Worm (Caenorhabditis elegans) whole organism, L4 larva: ENCODE data around the gene F52E1.2.

Source experiments
- ZK546.5 ChIP-seq, 2 experiments: sonication (generic microtip); optimal IDR thresholded peaks; 2 replicates each; lab custom pipeline; 2017; ENCODE audit warnings: missing biosample characterization in 2 of 2, missing genetic modification characterization in 2 of 2
- aha-1 ChIP-seq: fragments of 150-350 bp; peaks from one replicate; lab custom pipeline; 2014; ENCODE audit warnings: missing biosample characterization, missing genetic modification characterization
- ama-1 ChIP-seq: fragments of 150-350 bp; optimal IDR thresholded peaks from 2 replicates; lab custom pipeline; 2014; ENCODE audit warnings: inconsistent platforms, mixed read lengths
- ceh-82 ChIP-seq: sonication (generic microtip); optimal IDR thresholded peaks from 2 replicates; lab custom pipeline; 2017; ENCODE audit warnings: missing biosample characterization, missing genetic modification characterization
- dmd-6 ChIP-seq: fragments of 200-800 bp; sonication (Bioruptor generic); IDR thresholded peaks from 2 replicates; pipeline ENCODE4 v1.3.6; 2022; ENCODE audit warnings: missing genetic modification reagents, missing genetic modification characterization, missing compliant biosample characterization
- hmg-1.1 ChIP-seq: fragments of 200-800 bp; sonication (Bioruptor generic); IDR thresholded peaks from 2 replicates; pipeline ENCODE4 v1.3.6; 2022; ENCODE audit warnings: missing genetic modification reagents, missing genetic modification characterization, missing compliant biosample characterization
- lin-13 ChIP-seq: fragments of 150-350 bp; optimal IDR thresholded peaks from 2 replicates; lab custom pipeline; 2014; ENCODE audit warnings: missing biosample characterization, missing genetic modification reagents, missing genetic modification characterization
- lin-39 ChIP-seq: fragments of 150-350 bp; optimal IDR thresholded peaks from 2 replicates; lab custom pipeline; 2014; ENCODE audit warnings: missing biosample characterization, missing genetic modification reagents, missing genetic modification characterization
- madf-9 ChIP-seq: fragments of 200-800 bp; sonication (Bioruptor generic); conservative IDR thresholded peaks from 2 replicates; pipeline ENCODE4 v1.3.6; 2022; ENCODE audit warnings: missing genetic modification reagents, missing genetic modification characterization, missing compliant biosample characterization
- mdl-1 ChIP-seq, 2 experiments: fragments of 150-350 bp in 1 of 2; sonication (generic microtip) in 1 of 2; optimal IDR thresholded peaks; 2 replicates each; lab custom pipeline; 2014 to 2017; ENCODE audit warnings: missing biosample characterization in 2 of 2, missing genetic modification characterization in 2 of 2
- spr-3 ChIP-seq: fragments of 200-800 bp; sonication (Bioruptor generic); optimal IDR thresholded peaks from 2 replicates; lab custom pipeline; 2018; ENCODE audit warnings: mild to moderate bottlenecking, missing genetic modification characterization, missing compliant biosample characterization
- tra-1 ChIP-seq: fragments of 200-800 bp; sonication (Bioruptor generic); IDR thresholded peaks from 2 replicates; pipeline ENCODE4 v1.3.6; 2022; ENCODE audit warnings: missing genetic modification reagents, missing genetic modification characterization, missing compliant biosample characterization
- unc-62 ChIP-seq, 3 experiments: fragments of 150-350 bp in 1 of 3; sonication (generic microtip); optimal IDR thresholded peaks in 2 of 3; peaks in 1 of 3; 1 replicate in 1 of 3; 2 replicates in 2 of 3; lab custom pipeline; 2014 to 2017; ENCODE audit warnings: missing biosample characterization in 3 of 3, missing genetic modification characterization in 3 of 3, missing genetic modification reagents in 3 of 3, missing genotype in 1 of 3
- zag-1 ChIP-seq: fragments of 150-350 bp; optimal IDR thresholded peaks from 2 replicates; lab custom pipeline; 2014; ENCODE audit warnings: missing biosample characterization, missing genetic modification characterization

ce11 chrV:8447928-8448327 is 37.5 kb downstream of the F52E1.2 start, which contains the start of gene T23B12.5:
- TF ChIP-seq madf-9 (GFP tag; lab: Robert Waterston, UW) = no peak
- no peak for TF ChIP-seq aha-1 (tag; lab: Kevin White, UChicago)
- TF ChIP-seq hmg-1.1 (GFP tag; lab: Robert Waterston, UW) = no peak
- TF ChIP-seq ZK546.5 (tag; optimal IDR thresholded peaks at IDR 0.05; lab: Kevin White, UChicago) = no peak
- TF ChIP-seq dmd-6 = no peak
- no peak for TF ChIP-seq lin-13 (GFP tag; lab: Kevin White, UChicago)
- TF ChIP-seq mdl-1 (tag; optimal IDR thresholded peaks at IDR 0.05; lab: Kevin White, UChicago) = no peak
- TF ChIP-seq ceh-82 (tag; lab: Kevin White, UChicago) = no peak
- TF ChIP-seq ama-1 = no peak
- TF ChIP-seq spr-3 (GFP tag; lab: Kevin White, UChicago) = no peak
- no peak for TF ChIP-seq zag-1 (tag; lab: Kevin White, UChicago)
- no peak for TF ChIP-seq tra-1 (GFP tag; lab: Robert Waterston, UW)
- TF ChIP-seq lin-39 (tag; lab: Kevin White, UChicago) = no peak
- TF ChIP-seq unc-62 (GFP tag; optimal IDR thresholded peaks at IDR 0.05 in 1 of 2; lab: Kevin White, UChicago) = no peak
- no peak for TF ChIP-seq unc-62 (tag; optimal IDR thresholded peaks at IDR 0.05; lab: Kevin White, UChicago)
